Worm (Caenorhabditis elegans) whole organism, L1 larva: ENCODE results near the gene T20B12.4.

Experiments used
- C16A3.4 ChIP-seq: fragments of 150-350 bp; optimal IDR thresholded peaks from 2 replicates; lab custom pipeline; 2014; ENCODE audit warnings: missing biosample characterization, missing genetic modification characterization
- F16B12.6 ChIP-seq: fragments of 150-350 bp; optimal IDR thresholded peaks from 2 replicates; lab custom pipeline; 2014; ENCODE audit warnings: missing biosample characterization, missing genetic modification characterization
- aha-1 ChIP-seq: fragments of 150-350 bp; optimal IDR thresholded peaks from 2 replicates; lab custom pipeline; 2014; ENCODE audit warnings: missing biosample characterization, missing genetic modification characterization
- alr-1 ChIP-seq: fragments of 200-800 bp; sonication (Bioruptor generic); optimal IDR thresholded peaks from 2 replicates; lab custom pipeline; 2018; ENCODE audit warnings: borderline replicate concordance, mild to moderate bottlenecking, missing genetic modification characterization, missing compliant biosample characterization
- ceh-63 ChIP-seq: fragments of 200-800 bp; sonication (Bioruptor generic); optimal IDR thresholded peaks from 2 replicates; lab custom pipeline; 2018; ENCODE audit warnings: mild to moderate bottlenecking, missing genetic modification characterization, missing compliant biosample characterization
- ceh-8 ChIP-seq: fragments of 200-800 bp; sonication (Bioruptor generic); optimal IDR thresholded peaks from 2 replicates; lab custom pipeline; 2018; ENCODE audit warnings: mild to moderate bottlenecking, missing genetic modification characterization, moderate library complexity, missing compliant biosample characterization
- ceh-82 ChIP-seq, 3 experiments: fragments of 150-350 bp in 1 of 3; sonication (generic microtip) in 2 of 3; optimal IDR thresholded peaks; 2 replicates each; lab custom pipeline; 2014 to 2017; ENCODE audit warnings: missing biosample characterization in 3 of 3, missing genetic modification characterization in 3 of 3
- ceh-90 ChIP-seq: sonication (generic microtip); optimal IDR thresholded peaks from 2 replicates; lab custom pipeline; 2016; ENCODE audit warnings: missing genetic modification characterization, missing compliant biosample characterization
- ces-1 ChIP-seq: fragments of 150-350 bp; optimal IDR thresholded peaks from 2 replicates; lab custom pipeline; 2014; ENCODE audit warnings: missing biosample characterization, missing genetic modification reagents, missing genetic modification characterization
- dsc-1 ChIP-seq: sonication (generic microtip); optimal IDR thresholded peaks from 2 replicates; lab custom pipeline; 2016; ENCODE audit warnings: mild to moderate bottlenecking, missing genetic modification characterization, missing compliant biosample characterization
- efl-1 ChIP-seq, 4 experiments: fragments of 150-350 bp; optimal IDR thresholded peaks in 3 of 4; peaks in 1 of 4; 1 replicate in 1 of 4; 2 replicates in 3 of 4; lab custom pipeline; 2014; ENCODE audit warnings: missing biosample characterization in 2 of 4, missing genetic modification characterization in 2 of 4, missing genetic modification reagents in 2 of 4
- efl-3 ChIP-seq: fragments of 200-800 bp; sonication (Bioruptor generic); optimal IDR thresholded peaks from 2 replicates; lab custom pipeline; 2018; ENCODE audit warnings: mild to moderate bottlenecking, missing genetic modification characterization, missing compliant biosample characterization
- ets-5 ChIP-seq: fragments of 200-800 bp; sonication (Bioruptor generic); IDR thresholded peaks from 2 replicates; pipeline ENCODE4 v1.3.6; 2022; ENCODE audit warnings: missing genetic modification characterization, missing compliant biosample characterization
- fkh-10 ChIP-seq: sonication (generic microtip); optimal IDR thresholded peaks from 2 replicates; lab custom pipeline; 2017; ENCODE audit warnings: missing biosample characterization, missing genetic modification reagents, missing genetic modification characterization
- fkh-4 ChIP-seq: sonication (generic microtip); optimal IDR thresholded peaks from 2 replicates; lab custom pipeline; 2016; ENCODE audit warnings: missing compliant biosample characterization, missing genetic modification characterization, borderline replicate concordance
- fkh-8 ChIP-seq: sonication (generic microtip); optimal IDR thresholded peaks from 2 replicates; lab custom pipeline; 2016; ENCODE audit warnings: mild to moderate bottlenecking, missing genetic modification characterization, missing compliant biosample characterization
- hlh-17 ChIP-seq: fragments of 200-800 bp; sonication (Bioruptor generic); optimal IDR thresholded peaks from 2 replicates; lab custom pipeline; 2018; ENCODE audit warnings: missing genetic modification characterization, mild to moderate bottlenecking, missing compliant biosample characterization, moderate library complexity, borderline replicate concordance
- hlh-4 ChIP-seq: sonication (generic microtip); optimal IDR thresholded peaks from 2 replicates; lab custom pipeline; 2016; ENCODE audit warnings: mild to moderate bottlenecking, missing genetic modification characterization, missing compliant biosample characterization
- hpl-2 ChIP-seq: fragments of 150-350 bp; optimal IDR thresholded peaks from 2 replicates; lab custom pipeline; 2014; ENCODE audit warnings: missing biosample characterization, missing genetic modification reagents, missing genetic modification characterization
- irx-1 ChIP-seq: sonication (generic microtip); optimal IDR thresholded peaks from 2 replicates; lab custom pipeline; 2016; ENCODE audit warnings: missing genetic modification characterization, missing compliant biosample characterization
- jun-1 ChIP-seq: fragments of 150-350 bp; optimal IDR thresholded peaks from 2 replicates; lab custom pipeline; 2014; ENCODE audit warnings: missing biosample characterization, missing genetic modification reagents, missing genetic modification characterization
- lin-13 ChIP-seq: fragments of 150-350 bp; optimal IDR thresholded peaks from 2 replicates; lab custom pipeline; 2014; ENCODE audit warnings: missing biosample characterization, missing genetic modification reagents, missing genetic modification characterization
- lin-15B ChIP-seq: fragments of 150-350 bp; sonication (generic microtip); optimal IDR thresholded peaks from 3 replicates; lab custom pipeline; 2014; ENCODE audit warnings: missing biosample characterization, missing genetic modification characterization
- lin-35 ChIP-seq, 2 experiments: fragments of 150-350 bp; optimal IDR thresholded peaks; 2 replicates each; lab custom pipeline; 2014; ENCODE audit warnings: missing biosample characterization in 2 of 2, missing genetic modification characterization in 2 of 2, missing genetic modification reagents in 2 of 2
- lin-39 ChIP-seq: fragments of 150-350 bp; optimal IDR thresholded peaks from 2 replicates; lab custom pipeline; 2014; ENCODE audit warnings: missing biosample characterization, missing genetic modification reagents, missing genetic modification characterization
- mab-9 ChIP-seq: fragments of 200-800 bp; sonication (Bioruptor generic); IDR thresholded peaks from 2 replicates; pipeline ENCODE4 v1.3.6; 2022; ENCODE audit warnings: missing genetic modification reagents, missing genetic modification characterization, missing compliant biosample characterization
- mdl-1 ChIP-seq, 2 experiments: fragments of 150-350 bp; optimal IDR thresholded peaks; 2 replicates each; lab custom pipeline; 2014 to 2017; ENCODE audit warnings: missing biosample characterization in 2 of 2, missing genetic modification characterization in 2 of 2, inconsistent platforms in 1 of 2
- mep-1 ChIP-seq: fragments of 150-350 bp; optimal IDR thresholded peaks from 2 replicates; lab custom pipeline; 2014; ENCODE audit warnings: missing biosample characterization, missing genetic modification characterization
- nhr-12 ChIP-seq: sonication (generic microtip); optimal IDR thresholded peaks from 2 replicates; lab custom pipeline; 2017; ENCODE audit warnings: missing biosample characterization, missing genetic modification characterization
- nhr-20 ChIP-seq: sonication (generic microtip); optimal IDR thresholded peaks from 2 replicates; lab custom pipeline; 2016; ENCODE audit warnings: mild to moderate bottlenecking, missing genetic modification characterization, missing compliant biosample characterization
- nhr-237 ChIP-seq: fragments of 150-350 bp; optimal IDR thresholded peaks from 2 replicates; lab custom pipeline; 2014; ENCODE audit warnings: missing biosample characterization, missing genetic modification characterization
- nhr-47 ChIP-seq: sonication (generic microtip); optimal IDR thresholded peaks from 2 replicates; lab custom pipeline; 2016; ENCODE audit warnings: mild to moderate bottlenecking, missing genetic modification characterization, moderate library complexity, missing compliant biosample characterization
- nhr-71 ChIP-seq: sonication (generic microtip); optimal IDR thresholded peaks from 2 replicates; lab custom pipeline; 2016; ENCODE audit warnings: mild to moderate bottlenecking, missing genetic modification characterization, moderate library complexity, missing compliant biosample characterization
- nhr-76 ChIP-seq: sonication (generic microtip); optimal IDR thresholded peaks from 2 replicates; lab custom pipeline; 2017; ENCODE audit warnings: missing biosample characterization, missing genetic modification characterization
- nhr-77 ChIP-seq: fragments of 150-350 bp; optimal IDR thresholded peaks from 2 replicates; lab custom pipeline; 2014; ENCODE audit warnings: missing biosample characterization, missing genetic modification characterization
- nhr-84 ChIP-seq: sonication (generic microtip); optimal IDR thresholded peaks from 2 replicates; lab custom pipeline; 2017; ENCODE audit warnings: missing biosample characterization, missing genetic modification characterization
- nhr-85 ChIP-seq: sonication (generic microtip); peaks from one replicate; lab custom pipeline; 2016; ENCODE audit warnings: missing genetic modification characterization, inconsistent platforms, missing compliant biosample characterization
- nhr-90 ChIP-seq: sonication (generic microtip); optimal IDR thresholded peaks from 2 replicates; lab custom pipeline; 2016; ENCODE audit warnings: mild to moderate bottlenecking, missing genetic modification characterization, missing compliant biosample characterization; ENCODE audit not compliant: poor library complexity
- pag-3 ChIP-seq: sonication (generic microtip); optimal IDR thresholded peaks from 2 replicates; lab custom pipeline; 2017; ENCODE audit warnings: missing genetic modification characterization, mild to moderate bottlenecking, missing compliant biosample characterization, antibody characterized with exemption, borderline replicate concordance; ENCODE audit not compliant: insufficient read depth
- pax-3 ChIP-seq: fragments of 200-800 bp; sonication (Bioruptor generic); optimal IDR thresholded peaks from 2 replicates; lab custom pipeline; 2018; ENCODE audit warnings: mild to moderate bottlenecking, missing genetic modification characterization, moderate library complexity, missing compliant biosample characterization
- pqm-1 ChIP-seq: sonication (generic microtip); optimal IDR thresholded peaks from 3 replicates; lab custom pipeline; 2017; ENCODE audit warnings: missing biosample characterization, missing genetic modification characterization
- rnt-1 ChIP-seq: sonication (generic microtip); optimal IDR thresholded peaks from 2 replicates; lab custom pipeline; 2016; ENCODE audit warnings: mild to moderate bottlenecking, missing genetic modification characterization, moderate library complexity, missing compliant biosample characterization
- skn-1 ChIP-seq: fragments of 150-350 bp; optimal IDR thresholded peaks from 2 replicates; lab custom pipeline; 2014; ENCODE audit warnings: missing biosample characterization, missing genetic modification characterization
- snpc-4 ChIP-seq: fragments of 150-350 bp; optimal IDR thresholded peaks from 2 replicates; lab custom pipeline; 2014; ENCODE audit warnings: missing biosample characterization, missing genetic modification characterization
- snu-23 ChIP-seq: sonication (generic microtip); optimal IDR thresholded peaks from 2 replicates; lab custom pipeline; 2016; ENCODE audit warnings: missing genetic modification characterization, missing compliant biosample characterization
- sox-4 ChIP-seq: sonication (generic microtip); optimal IDR thresholded peaks from 2 replicates; lab custom pipeline; 2016; ENCODE audit warnings: missing genetic modification characterization, missing compliant biosample characterization
- swsn-7 ChIP-seq: sonication (generic microtip); optimal IDR thresholded peaks from 2 replicates; lab custom pipeline; 2016; ENCODE audit warnings: missing genetic modification characterization, missing compliant biosample characterization
- unc-30 ChIP-seq: sonication (generic microtip); optimal IDR thresholded peaks from 2 replicates; lab custom pipeline; 2017; ENCODE audit warnings: missing biosample characterization, missing genetic modification characterization
- unc-62 ChIP-seq: fragments of 150-350 bp; optimal IDR thresholded peaks from 2 replicates; lab custom pipeline; 2014; ENCODE audit warnings: missing biosample characterization, missing genetic modification reagents, missing genetic modification characterization
- unc-86 ChIP-seq: sonication (generic microtip); optimal IDR thresholded peaks from 2 replicates; lab custom pipeline; 2016; ENCODE audit warnings: missing genetic modification characterization, missing compliant biosample characterization
- vab-15 ChIP-seq: sonication (generic microtip); optimal IDR thresholded peaks from 2 replicates; lab custom pipeline; 2017; ENCODE audit warnings: missing genotype, mild to moderate bottlenecking, missing genetic modification characterization, missing compliant biosample characterization
- zag-1 ChIP-seq: fragments of 150-350 bp; optimal IDR thresholded peaks from 2 replicates; lab custom pipeline; 2014; ENCODE audit warnings: missing biosample characterization, missing genetic modification characterization
- ztf-4 ChIP-seq: fragments of 150-350 bp; optimal IDR thresholded peaks from 2 replicates; lab custom pipeline; 2014; ENCODE audit warnings: missing biosample characterization, missing genetic modification characterization

The T20B12.4 gene

ce11 chrIII:7336214-7336613 is 31.3 kb upstream of the T20B12.4 start, which contains the start of gene gsp-2 (continued):
- TF ChIP-seq alr-1 (tag; lab: Kevin White, UChicago): no peak
- TF ChIP-seq ztf-4 (tag; lab: Kevin White, UChicago): peak; percentile 36
- no peak for TF ChIP-seq nhr-76 (tag; lab: Kevin White, UChicago)
- no peak for TF ChIP-seq F16B12.6 (tag; lab: Kevin White, UChicago)
- TF ChIP-seq nhr-77: peak; percentile 57
- no peak for TF ChIP-seq pag-3 (tag; lab: Kevin White, UChicago)
- TF ChIP-seq ceh-82 (tag; optimal IDR thresholded peaks at IDR 0.05; lab: Kevin White, UChicago): peak; percentile 52 to 67 (median 60)
- TF ChIP-seq nhr-85 (tag; lab: Kevin White, UChicago): peak; percentile 48
- TF ChIP-seq hpl-2 (GFP tag; lab: Kevin White, UChicago): peak; percentile 23
- peak; percentile 81 for TF ChIP-seq vab-15
- peak; percentile 74 for TF ChIP-seq nhr-20 (tag; lab: Kevin White, UChicago)
- peak; percentile 72 for TF ChIP-seq lin-13 (GFP tag; lab: Kevin White, UChicago)
- peak; percentile 53 for TF ChIP-seq dsc-1 (tag; lab: Kevin White, UChicago)
- no peak for TF ChIP-seq irx-1 (tag; lab: Kevin White, UChicago)
- TF ChIP-seq pax-3 (tag; lab: Kevin White, UChicago): peak; percentile 57
- no peak for TF ChIP-seq sox-4 (tag; lab: Kevin White, UChicago)
- peak; percentile 77 to 78 for TF ChIP-seq efl-1 (optimal IDR thresholded peaks at IDR 0.05; lab: Kevin White, UChicago)
- TF ChIP-seq efl-1 (GFP tag; optimal IDR thresholded peaks at IDR 0.05 in 1 of 2; lab: Kevin White, UChicago): peak; percentile 66 to 96
- TF ChIP-seq ceh-63 (GFP tag; lab: Kevin White, UChicago): no peak
- no peak for TF ChIP-seq hlh-17 (GFP tag; lab: Kevin White, UChicago)
- no peak for TF ChIP-seq ceh-90 (tag; lab: Kevin White, UChicago)
- peak; percentile 56 for TF ChIP-seq rnt-1 (tag; lab: Kevin White, UChicago)
- TF ChIP-seq aha-1 (tag; lab: Kevin White, UChicago): no peak
- TF ChIP-seq unc-62 (GFP tag; lab: Kevin White, UChicago): no peak
- no peak for TF ChIP-seq ets-5
- TF ChIP-seq swsn-7 (tag; lab: Kevin White, UChicago): peak; percentile 58
- no peak for TF ChIP-seq efl-3 (GFP tag; lab: Kevin White, UChicago)
- TF ChIP-seq fkh-8 (tag; lab: Kevin White, UChicago): peak; percentile 77
- peak; percentile 92 for TF ChIP-seq lin-15B (tag; lab: Kevin White, UChicago)
- TF ChIP-seq mab-9 (GFP tag; lab: Robert Waterston, UW): peak; percentile 47; the same call in 1 of the 2 replicates
- peak; percentile 24 for TF ChIP-seq nhr-237 (tag; lab: Kevin White, UChicago)
- TF ChIP-seq unc-86 (tag; lab: Kevin White, UChicago): peak; percentile 53
- peak; percentile 81 for TF ChIP-seq snu-23
- no peak for TF ChIP-seq fkh-10 (GFP tag; lab: Kevin White, UChicago)
- TF ChIP-seq nhr-12 (tag; lab: Kevin White, UChicago): no peak
- TF ChIP-seq fkh-4 (tag; lab: Kevin White, UChicago): no peak
- TF ChIP-seq ces-1: no peak
- peak; percentile 46 for TF ChIP-seq jun-1 (tag; lab: Kevin White, UChicago)
- TF ChIP-seq hlh-4 (tag; lab: Kevin White, UChicago): no peak
- TF ChIP-seq nhr-84 (tag; lab: Kevin White, UChicago): no peak
- TF ChIP-seq mep-1: peak; percentile 65
- peak; percentile 57 for TF ChIP-seq nhr-47
- peak in 1 of 2 experiments; percentile 74 for TF ChIP-seq mdl-1 (tag; optimal IDR thresholded peaks at IDR 0.05; lab: Kevin White, UChicago)
- peak; percentile 74 for TF ChIP-seq C16A3.4 (tag; lab: Kevin White, UChicago)
- TF ChIP-seq snpc-4 (tag; lab: Kevin White, UChicago): no peak
- no peak for TF ChIP-seq pqm-1 (tag; lab: Kevin White, UChicago)
- peak; percentile 85 for TF ChIP-seq skn-1 (tag; lab: Kevin White, UChicago)
- TF ChIP-seq ceh-8 (GFP tag; lab: Kevin White, UChicago): no peak
- TF ChIP-seq nhr-90 (tag; lab: Kevin White, UChicago): peak; percentile 51
- TF ChIP-seq nhr-71 (tag; lab: Kevin White, UChicago): peak; percentile 78
- TF ChIP-seq zag-1 (tag; lab: Kevin White, UChicago): no peak
- TF ChIP-seq unc-30 (tag; lab: Kevin White, UChicago): no peak
- TF ChIP-seq lin-35 (GFP tag; optimal IDR thresholded peaks at IDR 0.05; lab: Kevin White, UChicago): peak; percentile 83
- no peak for TF ChIP-seq lin-39 (tag; lab: Kevin White, UChicago)
